Fruit fly (Drosophila melanogaster) whole organism, embryonic: ENCODE measurements around the gene Tsen2.

Experiments
- Abd-B ChIP-seq: fragments of 200-800 bp; sonication (Bioruptor generic); optimal IDR thresholded peaks from 2 replicates; lab custom pipeline; 2018; ENCODE audit warnings: missing biosample characterization, mild to moderate bottlenecking, missing genetic modification characterization, moderate library complexity
- CG10147 ChIP-seq: fragments of 200-800 bp; sonication (Bioruptor generic); optimal IDR thresholded peaks from 2 replicates; lab custom pipeline; 2019; ENCODE audit warnings: missing biosample characterization, mild to moderate bottlenecking, missing genetic modification characterization, moderate library complexity
- CG11085 ChIP-seq: fragments of 200-800 bp; sonication (Bioruptor generic); IDR thresholded peaks from 2 replicates; pipeline ENCODE4 v1.3.6; 2022; ENCODE audit warnings: missing biosample characterization, missing genetic modification characterization
- CG11695 ChIP-seq: fragments of 200-800 bp; sonication (Bioruptor generic); IDR thresholded peaks from 3 replicates; pipeline ENCODE4 v1.3.6; 2022; ENCODE audit warnings: missing biosample characterization, missing genetic modification characterization
- CG11723 ChIP-seq: fragments of 200-800 bp; sonication (Bioruptor generic); optimal IDR thresholded peaks from 2 replicates; lab custom pipeline; 2017; ENCODE audit warnings: missing biosample characterization, mild to moderate bottlenecking, missing genetic modification characterization
- CG12659 ChIP-seq: fragments of 200-800 bp; sonication (Bioruptor generic); optimal IDR thresholded peaks from 3 replicates; lab custom pipeline; 2017; ENCODE audit warnings: mild to moderate bottlenecking, missing biosample characterization, missing genetic modification reagents, missing genetic modification characterization
- CG14860 ChIP-seq: fragments of 200-800 bp; sonication (Bioruptor generic); IDR thresholded peaks from 3 replicates; pipeline ENCODE4 v1.3.6; 2022; ENCODE audit warnings: missing biosample characterization, missing genetic modification characterization; ENCODE audit not compliant: partially characterized antibody
- CG15479 ChIP-seq: fragments of 200-800 bp; sonication (Bioruptor generic); optimal IDR thresholded peaks from 3 replicates; lab custom pipeline; 2019; ENCODE audit warnings: missing biosample characterization, mild to moderate bottlenecking, missing genetic modification characterization, moderate library complexity
- CG16863 ChIP-seq: fragments of 200-800 bp; sonication (Bioruptor generic); optimal IDR thresholded peaks from 3 replicates; lab custom pipeline; 2016; ENCODE audit warnings: missing biosample characterization, missing genetic modification characterization
- CG18599 ChIP-seq: fragments of 200-800 bp; sonication (Bioruptor generic); optimal IDR thresholded peaks from 3 replicates; lab custom pipeline; 2017; ENCODE audit warnings: missing biosample characterization, missing genetic modification characterization, mild to moderate bottlenecking, moderate library complexity, missing genetic modification reagents
- CG2120 ChIP-seq: fragments of 200-800 bp; sonication (Bioruptor generic); optimal IDR thresholded peaks from 3 replicates; lab custom pipeline; 2016; ENCODE audit warnings: missing biosample characterization, missing genetic modification characterization
- CG30431 ChIP-seq: fragments of 200-800 bp; sonication (Bioruptor generic); optimal IDR thresholded peaks from 2 replicates; lab custom pipeline; 2017; ENCODE audit warnings: missing biosample characterization, missing genetic modification characterization
- CG7987 ChIP-seq: fragments of 200-800 bp; sonication (Bioruptor generic); optimal IDR thresholded peaks from 2 replicates; lab custom pipeline; 2018; ENCODE audit warnings: missing biosample characterization, mild to moderate bottlenecking, missing genetic modification characterization, moderate library complexity
- CG8924 ChIP-seq: fragments of 200-800 bp; optimal IDR thresholded peaks from 3 replicates; lab custom pipeline; 2019; ENCODE audit warnings: missing biosample characterization, mild to moderate bottlenecking, missing genetic modification characterization, moderate library complexity
- CG9437 ChIP-seq: fragments of 200-800 bp; sonication (Bioruptor generic); optimal IDR thresholded peaks from 2 replicates; lab custom pipeline; 2018; ENCODE audit warnings: missing biosample characterization, mild to moderate bottlenecking, missing genetic modification characterization
- CG9727 ChIP-seq: fragments of 200-800 bp; sonication (Bioruptor generic); optimal IDR thresholded peaks from 3 replicates; lab custom pipeline; 2017; ENCODE audit warnings: missing biosample characterization, mild to moderate bottlenecking, missing genetic modification characterization
- CHES-1-like ChIP-seq: fragments of 200-800 bp; sonication (Bioruptor generic); optimal IDR thresholded peaks from 2 replicates; lab custom pipeline; 2016; ENCODE audit warnings: missing biosample characterization, missing genetic modification characterization
- CoRest ChIP-seq: fragments of 200-800 bp; sonication (Bioruptor generic); optimal IDR thresholded peaks from 3 replicates; lab custom pipeline; 2018; ENCODE audit warnings: missing biosample characterization, mild to moderate bottlenecking, missing genetic modification characterization, moderate library complexity
- Dbx ChIP-seq: fragments of 200-800 bp; sonication (Bioruptor generic); IDR thresholded peaks from 3 replicates; pipeline ENCODE4 v1.3.6; 2022; ENCODE audit warnings: missing biosample characterization, missing genetic modification characterization
- E2f2 ChIP-seq: fragments of 200-800 bp; sonication (Bioruptor generic); IDR thresholded peaks from 2 replicates; pipeline ENCODE4 v1.3.6; 2022; ENCODE audit warnings: missing biosample characterization, missing genetic modification characterization
- Hmr ChIP-seq: fragments of 200-800 bp; sonication (Bioruptor generic); optimal IDR thresholded peaks from 3 replicates; lab custom pipeline; 2017; ENCODE audit warnings: mild to moderate bottlenecking, missing biosample characterization, missing genetic modification reagents, missing genetic modification characterization
- Hr3 ChIP-seq: fragments of 200-800 bp; sonication (Bioruptor generic); optimal IDR thresholded peaks from 3 replicates; lab custom pipeline; 2016; ENCODE audit warnings: missing biosample characterization, missing genetic modification characterization
- Hr51 ChIP-seq, 2 experiments: fragments of 200-800 bp; sonication (Bioruptor generic); optimal IDR thresholded peaks; 2 replicates in 1 of 2; 3 replicates in 1 of 2; lab custom pipeline; 2016 to 2018; ENCODE audit warnings: missing biosample characterization in 2 of 2, missing genetic modification characterization in 2 of 2, mild to moderate bottlenecking in 1 of 2, moderate library complexity in 1 of 2
- Med ChIP-seq: fragments of 200-800 bp; sonication (Bioruptor generic); peaks from one replicate; lab custom pipeline; 2016; ENCODE audit warnings: missing biosample characterization, missing genetic modification characterization, mild to moderate bottlenecking, inconsistent platforms, moderate library complexity
- Oli ChIP-seq: fragments of 200-800 bp; sonication (Bioruptor generic); optimal IDR thresholded peaks from 2 replicates; lab custom pipeline; 2018; ENCODE audit warnings: missing biosample characterization, mild to moderate bottlenecking, missing genetic modification characterization, moderate library complexity
- Side ChIP-seq: fragments of 200-800 bp; sonication (Bioruptor generic); optimal IDR thresholded peaks from 2 replicates; lab custom pipeline; 2016; ENCODE audit warnings: missing biosample characterization, missing genetic modification characterization
- bab2 ChIP-seq: fragments of 200-800 bp; sonication (Bioruptor generic); optimal IDR thresholded peaks from 2 replicates; lab custom pipeline; 2016; ENCODE audit warnings: missing biosample characterization, missing genetic modification characterization
- cg ChIP-seq: fragments of 200-800 bp; sonication (Bioruptor generic); optimal IDR thresholded peaks from 3 replicates; lab custom pipeline; 2019; ENCODE audit warnings: missing biosample characterization, mild to moderate bottlenecking, missing genetic modification characterization, moderate library complexity
- dmrt11E ChIP-seq: fragments of 200-800 bp; sonication (Bioruptor generic); optimal IDR thresholded peaks from 3 replicates; lab custom pipeline; 2018; ENCODE audit warnings: missing biosample characterization, mild to moderate bottlenecking, missing genetic modification characterization, moderate library complexity
- dpn ChIP-seq, 2 experiments: fragments of 200-800 bp; sonication (Bioruptor generic); optimal IDR thresholded peaks; 3 replicates each; lab custom pipeline; 2016; ENCODE audit warnings: missing biosample characterization in 2 of 2, missing genetic modification characterization in 2 of 2
- eve ChIP-seq, 2 experiments: fragments of >200 bp; optimal IDR thresholded peaks; 2 replicates each; lab custom pipeline; 2017; ENCODE audit warnings: missing biosample characterization in 2 of 2, missing genetic modification characterization in 2 of 2
- grau ChIP-seq: fragments of 200-800 bp; optimal IDR thresholded peaks from 3 replicates; lab custom pipeline; 2019; ENCODE audit warnings: missing biosample characterization, mild to moderate bottlenecking, missing genetic modification characterization, moderate library complexity
- ind ChIP-seq: fragments of 200-800 bp; sonication (Bioruptor generic); optimal IDR thresholded peaks from 3 replicates; lab custom pipeline; 2016; ENCODE audit warnings: missing biosample characterization, missing genetic modification characterization
- nerfin-1 ChIP-seq: fragments of 200-800 bp; sonication (Bioruptor generic); optimal IDR thresholded peaks from 3 replicates; lab custom pipeline; 2019; ENCODE audit warnings: missing biosample characterization, mild to moderate bottlenecking, missing genetic modification characterization, moderate library complexity
- org-1 ChIP-seq: fragments of 200-800 bp; sonication (Bioruptor generic); optimal IDR thresholded peaks from 2 replicates; lab custom pipeline; 2017; ENCODE audit warnings: missing biosample characterization, missing genetic modification characterization
- p53 ChIP-seq: fragments of 200-800 bp; sonication (Bioruptor generic); optimal IDR thresholded peaks from 2 replicates; lab custom pipeline; 2016; ENCODE audit warnings: missing biosample characterization, missing genetic modification characterization
- pho ChIP-seq: fragments of 200-800 bp; sonication (Bioruptor generic); optimal IDR thresholded peaks from 2 replicates; lab custom pipeline; 2016; ENCODE audit warnings: missing biosample characterization, missing genetic modification characterization
- row ChIP-seq: fragments of 200-800 bp; sonication (Bioruptor generic); IDR thresholded peaks from 3 replicates; pipeline ENCODE4 v1.3.6; 2022; ENCODE audit warnings: missing biosample characterization, missing genetic modification characterization
- tx ChIP-seq: fragments of 200-800 bp; sonication (Bioruptor generic); optimal IDR thresholded peaks from 2 replicates; lab custom pipeline; 2016; ENCODE audit warnings: missing biosample characterization, missing genetic modification characterization

The Tsen2 gene

DNA sequence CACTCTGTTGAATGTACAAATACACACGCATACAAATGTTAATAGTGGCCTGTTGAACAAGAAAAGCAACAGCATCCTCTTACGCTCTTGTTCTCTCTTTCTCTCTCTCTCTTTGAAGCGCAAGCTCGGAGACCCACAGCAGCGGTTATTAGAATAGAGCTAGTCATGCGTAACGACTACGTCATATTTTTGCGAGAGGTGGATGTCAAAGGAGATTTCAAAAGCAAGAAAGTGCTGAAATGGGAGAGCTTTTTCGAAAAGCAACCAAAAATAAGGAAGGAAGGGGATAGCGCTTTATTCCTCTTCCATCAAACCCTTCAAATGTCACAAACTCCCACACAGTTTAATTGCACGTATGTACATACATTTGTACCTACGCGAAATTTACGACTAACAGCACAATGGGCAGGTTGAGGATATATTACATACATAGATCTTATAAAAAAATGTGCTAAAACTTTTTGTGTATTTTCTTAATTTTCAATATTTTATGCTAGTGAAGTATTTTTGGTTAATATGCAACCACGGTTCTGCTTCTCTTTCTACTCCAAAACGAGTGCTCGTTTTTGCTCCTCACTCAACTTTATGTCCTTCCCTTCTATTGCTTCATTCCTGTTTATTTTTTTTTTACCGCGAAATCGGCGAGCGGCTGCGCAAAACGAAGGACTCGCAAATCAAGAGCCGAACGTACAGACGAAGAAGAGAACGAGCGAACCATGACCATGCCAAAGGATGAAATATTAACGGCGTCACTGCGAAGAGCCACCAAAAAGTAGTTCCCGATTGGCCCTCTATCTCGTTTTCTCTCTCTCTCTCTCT, 39.6 kb upstream of the Tsen2 start (continued):
- TF ChIP-seq CG18599 (GFP tag; lab: Kevin White, UChicago), result no peak
- no peak for TF ChIP-seq CG15479 (GFP tag; lab: Kevin White, UChicago)
- TF ChIP-seq p53 (GFP tag; lab: Kevin White, UChicago), result no peak
- TF ChIP-seq eve (GFP tag; optimal IDR thresholded peaks at IDR 0.05; lab: Kevin White, UChicago), result peak in 1 of 2 experiments; percentile 62
- peak; percentile 26 for TF ChIP-seq bab2
- TF ChIP-seq grau, result peak; percentile 41
- TF ChIP-seq dpn (GFP tag; optimal IDR thresholded peaks at IDR 0.05; lab: Kevin White, UChicago), result peak in 1 of 2 experiments; percentile 27
- TF ChIP-seq CG11085 (GFP tag; lab: Robert Waterston, UW), result no peak
- TF ChIP-seq org-1 (GFP tag; lab: Kevin White, UChicago), result peak; percentile 38
- peak in 1 of 2 experiments; percentile 47 for TF ChIP-seq Hr51 (GFP tag; optimal IDR thresholded peaks at IDR 0.05; lab: Kevin White, UChicago)
- no peak for TF ChIP-seq Hr3 (GFP tag; lab: Kevin White, UChicago)
- TF ChIP-seq CG14860 (GFP tag; lab: Robert Waterston, UW), result no peak
- TF ChIP-seq row (GFP tag; lab: Robert Waterston, UW), result peak; percentile 72
- peak; percentile 21 for TF ChIP-seq CG12659
- peak; percentile 49 for TF ChIP-seq CG9727 (GFP tag; lab: Kevin White, UChicago)
- TF ChIP-seq nerfin-1 (tag; lab: Kevin White, UChicago), result peak; percentile 38
- TF ChIP-seq pho (GFP tag; lab: Kevin White, UChicago), result peak; percentile 46
- TF ChIP-seq CG9437 (GFP tag; lab: Kevin White, UChicago), result peak; percentile 56
- TF ChIP-seq Med (GFP tag; lab: Kevin White, UChicago), result peak; percentile 70
- no peak for TF ChIP-seq Side
- TF ChIP-seq CG11723 (GFP tag; lab: Kevin White, UChicago), result peak; percentile 27
- TF ChIP-seq CG30431 (GFP tag; lab: Kevin White, UChicago), result peak; percentile 4
- TF ChIP-seq Hmr (GFP tag; lab: Kevin White, UChicago), result peak; percentile 64
- TF ChIP-seq Abd-B (GFP tag; lab: Kevin White, UChicago), result no peak
- TF ChIP-seq cg, result peak; percentile 37
- TF ChIP-seq Oli, result peak; percentile 28
- no peak for TF ChIP-seq CG7987
- peak; percentile 35 for TF ChIP-seq CG10147
- peak; percentile 25 for TF ChIP-seq tx (GFP tag; lab: Kevin White, UChicago)
- no peak for TF ChIP-seq dmrt11E (tag; lab: Kevin White, UChicago)
- TF ChIP-seq ind (GFP tag; lab: Kevin White, UChicago), result no peak
- peak; percentile 39 for TF ChIP-seq CHES-1-like (GFP tag; lab: Kevin White, UChicago)
- 0 out of 3 replicates have a peak, but pooled peaks have one; percentile 12 for TF ChIP-seq CG11695 (GFP tag; lab: Robert Waterston, UW)
- peak; percentile 68 for TF ChIP-seq CG2120 (GFP tag; lab: Kevin White, UChicago)
- TF ChIP-seq CoRest (tag; lab: Kevin White, UChicago), result peak; percentile 45
- peak; percentile 13 for TF ChIP-seq CG8924 (tag; lab: Kevin White, UChicago)
- 0 out of 2 replicates have a peak, but pooled peaks have one; percentile 22 for TF ChIP-seq E2f2 (GFP tag; lab: Robert Waterston, UW)
- 0 out of 3 replicates have a peak, but pooled peaks have one; percentile 15 for TF ChIP-seq Dbx (GFP tag; lab: Robert Waterston, UW)
- TF ChIP-seq CG16863 (GFP tag; lab: Kevin White, UChicago), result no peak
